Worm (Caenorhabditis elegans) whole organism, L3 larva: Measurements from ENCODE around the gene pix-1.

Experiments used
- ama-1 ChIP-seq: fragments of 150-350 bp; optimal IDR thresholded peaks from 2 replicates; lab custom pipeline; 2018
- ceh-16 ChIP-seq: sonication (generic microtip); optimal IDR thresholded peaks from 2 replicates; lab custom pipeline; 2017; ENCODE audit warnings: missing biosample characterization, missing genetic modification characterization
- ceh-82 ChIP-seq: fragments of 150-350 bp; optimal IDR thresholded peaks from 2 replicates; lab custom pipeline; 2014; ENCODE audit warnings: missing biosample characterization, missing genetic modification characterization
- egl-27 ChIP-seq: sonication (generic microtip); optimal IDR thresholded peaks from 4 replicates; lab custom pipeline; 2017; ENCODE audit warnings: missing biosample characterization, missing genetic modification reagents, missing genetic modification characterization
- fkh-10 ChIP-seq: sonication (generic microtip); optimal IDR thresholded peaks from 2 replicates; lab custom pipeline; 2017; ENCODE audit warnings: missing biosample characterization, missing genetic modification reagents, missing genetic modification characterization
- nhr-11 ChIP-seq: fragments of 150-350 bp; optimal IDR thresholded peaks from 2 replicates; lab custom pipeline; 2014; ENCODE audit warnings: missing biosample characterization, missing genetic modification characterization
- nhr-237 ChIP-seq: fragments of 150-350 bp; optimal IDR thresholded peaks from 2 replicates; lab custom pipeline; 2014; ENCODE audit warnings: missing biosample characterization, missing genetic modification characterization
- nhr-25 ChIP-seq: sonication (generic microtip); optimal IDR thresholded peaks from 2 replicates; lab custom pipeline; 2017; ENCODE audit warnings: missing biosample characterization, missing genetic modification characterization
- nhr-77 ChIP-seq: fragments of 150-350 bp; optimal IDR thresholded peaks from 2 replicates; lab custom pipeline; 2014; ENCODE audit warnings: missing biosample characterization, missing genetic modification characterization
- pha-4 ChIP-seq: fragments of 150-350 bp; optimal IDR thresholded peaks from 2 replicates; lab custom pipeline; 2014; ENCODE audit warnings: missing biosample characterization, missing genetic modification reagents, missing genetic modification characterization
- sea-2 ChIP-seq: fragments of 150-350 bp; sonication (generic microtip); optimal IDR thresholded peaks from 4 replicates; lab custom pipeline; 2014; ENCODE audit warnings: missing biosample characterization, missing genetic modification reagents, missing genetic modification characterization
- snpc-4 ChIP-seq: fragments of 150-350 bp; optimal IDR thresholded peaks from 2 replicates; lab custom pipeline; 2014; ENCODE audit warnings: missing biosample characterization, missing genetic modification characterization
- unc-62 ChIP-seq: fragments of 150-350 bp; sonication (generic microtip); optimal IDR thresholded peaks from 4 replicates; lab custom pipeline; 2014; ENCODE audit warnings: missing biosample characterization, missing genetic modification reagents, missing genetic modification characterization

- TF ChIP-seq sea-2 (GFP tag; lab: Kevin White, UChicago), result no peak
- TF ChIP-seq unc-62 (GFP tag; lab: Kevin White, UChicago), result no peak
- no peak for TF ChIP-seq ceh-16
- no peak for TF ChIP-seq nhr-237 (tag; lab: Kevin White, UChicago)
- no peak for TF ChIP-seq ceh-82 (tag; lab: Kevin White, UChicago)
- no peak for TF ChIP-seq snpc-4
- no peak for TF ChIP-seq pha-4 (tag; lab: Kevin White, UChicago)
- TF ChIP-seq egl-27 (tag; lab: Kevin White, UChicago), result no peak
- no peak for TF ChIP-seq nhr-25 (tag; lab: Kevin White, UChicago)
- no peak for TF ChIP-seq nhr-77 (tag; lab: Kevin White, UChicago)
- TF ChIP-seq nhr-11 (tag; lab: Kevin White, UChicago), result no peak
- TF ChIP-seq ama-1 (lab: Kevin White, UChicago), result no peak
- TF ChIP-seq fkh-10 (GFP tag; lab: Kevin White, UChicago), result no peak
Observed at ce11 chrX:13711909-13712308, 15.2 kb upstream of the pix-1 start, which contains the start of gene K02D3.2.
